Worm (Caenorhabditis elegans): Measurements from ENCODE around the gene denn-4.

ce11 chrIV:1969353-1969752 is 45.6 kb downstream of the denn-4 start, which contains the start of gene Y48A5A.3:
- TF ChIP-seq dao-5 (tag; optimal IDR thresholded peaks at IDR 0.05): no peak
- no peak for TF ChIP-seq him-1 (tag; optimal IDR thresholded peaks at IDR 0.05)
